Fruit fly (Drosophila melanogaster): ENCODE data around the gene Esp.

The Esp gene

dm6 chr3R:24893320-24893955, 51.7 kb downstream of the Esp start (continued):
- TF ChIP-seq CG10654 (GFP tag; optimal IDR thresholded peaks at IDR 0.05) (peak; percentile 62), CG13296 (GFP tag; optimal IDR thresholded peaks at IDR 0.05) (peak; percentile 79), lola (GFP tag; optimal IDR thresholded peaks at IDR 0.05) (peak in 1 of 3 experiments; percentile 92), CG9727 (GFP tag; optimal IDR thresholded peaks at IDR 0.05) (peak; percentile 93), CG1529 (GFP tag; optimal IDR thresholded peaks at IDR 0.05) (peak; percentile 55), CG2202 (tag; optimal IDR thresholded peaks at IDR 0.05) (peak; percentile 47), CG34422 (GFP tag; IDR thresholded peaks at IDR 0.05) (peak; percentile 55; the same call in 1 of the 3 replicates), CG17829 (tag; optimal IDR thresholded peaks at IDR 0.05) (peak; percentile 95), onecut (GFP tag; IDR thresholded peaks at IDR 0.05) (peak; percentile 44), CG15073 (GFP tag; optimal IDR thresholded peaks at IDR 0.05) (no peak), CG10959 (GFP tag; IDR thresholded peaks at IDR 0.05) (no peak), Dip2 (GFP tag; IDR thresholded peaks at IDR 0.05) (no peak), CG17186 (GFP tag; optimal IDR thresholded peaks at IDR 0.05) (no peak), sqz (GFP tag; optimal IDR thresholded peaks at IDR 0.05) (peak; percentile 80), da (GFP tag; optimal IDR thresholded peaks at IDR 0.05) (no peak), CG15601 (tag; optimal IDR thresholded peaks at IDR 0.05) (peak; percentile 84), oc (tag; optimal IDR thresholded peaks at IDR 0.05) (peak; percentile 63), BtbVII (GFP tag; optimal IDR thresholded peaks at IDR 0.05) (peak; percentile 70), CG12104 (GFP tag; optimal IDR thresholded peaks at IDR 0.05) (peak; percentile 68), zfh2 (GFP tag; optimal IDR thresholded peaks at IDR 0.05) (no peak), emc (GFP tag; optimal IDR thresholded peaks at IDR 0.05) (no peak), Taf1 (GFP tag; IDR thresholded peaks at IDR 0.05) (no peak), Elba2 (GFP tag; optimal IDR thresholded peaks at IDR 0.05) (no peak), sob (GFP tag; IDR thresholded peaks at IDR 0.05) (peak; percentile 37; the same call in 1 of the 2 replicates), CG2120 (GFP tag; optimal IDR thresholded peaks at IDR 0.05) (peak; percentile 18), CG7928 (GFP tag; optimal IDR thresholded peaks at IDR 0.05) (peak; percentile 14), wek (GFP tag; optimal IDR thresholded peaks at IDR 0.05) (no peak), Awh (GFP tag; IDR thresholded peaks at IDR 0.05) (peak; percentile 36; the same call in 1 of the 2 replicates), pho (GFP tag; optimal IDR thresholded peaks at IDR 0.05) (no peak), CG10321 (GFP tag; IDR thresholded peaks at IDR 0.05) (peak; percentile 16; the same call in 1 of the 2 replicates), Aef1 (GFP tag; IDR thresholded peaks at IDR 0.05) (peak; percentile 35; the same call in 1 of the 3 replicates), lbe (GFP tag; optimal IDR thresholded peaks at IDR 0.05) (peak; percentile 46), CG8944 (GFP tag; optimal IDR thresholded peaks at IDR 0.05) (no peak), CG17385 (GFP tag; optimal IDR thresholded peaks at IDR 0.05) (peak; percentile 74), Gsc (GFP tag; IDR thresholded peaks at IDR 0.05) (no peak), Xrp1 (GFP tag; IDR thresholded peaks at IDR 0.05) (peak; percentile 81), knrl (GFP tag; IDR thresholded peaks at IDR 0.05; ENCODE audit: partially characterized antibody) (no peak), Fer3 (tag; optimal IDR thresholded peaks at IDR 0.05) (peak; percentile 68), NFAT (GFP tag; IDR thresholded peaks at IDR 0.05) (no peak), Hmr (GFP tag; optimal IDR thresholded peaks at IDR 0.05) (peak; percentile 66), nerfin-1 (tag; optimal IDR thresholded peaks at IDR 0.05) (peak; percentile 81), CG11696 (GFP tag; IDR thresholded peaks at IDR 0.05) (peak; percentile 57), CG43689 (GFP tag; IDR thresholded peaks at IDR 0.05) (no peak), so (GFP tag; IDR thresholded peaks at IDR 0.05) (peak; percentile 60; the same call in 2 of the 3 replicates), hb (GFP tag; IDR thresholded peaks at IDR 0.05; ENCODE audit: partially characterized antibody) (no peak), croc (GFP tag; conservative IDR thresholded peaks at IDR 0.05) (peak; percentile 74), Fer2 (tag; optimal IDR thresholded peaks at IDR 0.05) (peak; percentile 37), CG6765 (GFP tag; optimal IDR thresholded peaks at IDR 0.05) (peak; percentile 40), CG18262 (tag; optimal IDR thresholded peaks at IDR 0.05) (peak; percentile 97), psq (GFP tag; optimal IDR thresholded peaks at IDR 0.05) (peak; percentile 21)
